Fruit fly (Drosophila melanogaster) whole organism, embryonic: Measurements from ENCODE around the gene CG12171.

Experiments
- CG2129 ChIP-seq: fragments of 200-800 bp; sonication (Bioruptor generic); IDR thresholded peaks from 2 replicates; pipeline ENCODE4 v1.3.6; 2022; ENCODE audit warnings: missing biosample characterization, missing genetic modification characterization; ENCODE audit not compliant: partially characterized antibody
- CG2199 ChIP-seq: fragments of 200-800 bp; sonication (Bioruptor generic); IDR thresholded peaks from 3 replicates; pipeline ENCODE4 v1.3.6; 2022; ENCODE audit warnings: missing biosample characterization, missing genetic modification characterization
- CG31388 ChIP-seq: fragments of 200-800 bp; sonication (Bioruptor generic); optimal IDR thresholded peaks from 2 replicates; lab custom pipeline; 2016; ENCODE audit warnings: missing biosample characterization, missing genetic modification characterization
- CG6654 ChIP-seq: fragments of 200-800 bp; sonication (Bioruptor generic); optimal IDR thresholded peaks from 2 replicates; lab custom pipeline; 2017; ENCODE audit warnings: missing biosample characterization, mild to moderate bottlenecking, missing genetic modification characterization
- CG6765 ChIP-seq: fragments of 200-800 bp; sonication (Bioruptor generic); optimal IDR thresholded peaks from 3 replicates; lab custom pipeline; 2017; ENCODE audit warnings: missing biosample characterization, mild to moderate bottlenecking, missing genetic modification characterization
- CTCF ChIP-seq: fragments of 200-800 bp; sonication (Bioruptor generic); optimal IDR thresholded peaks from 2 replicates; lab custom pipeline; 2017; ENCODE audit warnings: missing biosample characterization, mild to moderate bottlenecking, missing genetic modification characterization, moderate library complexity
- Hr78 ChIP-seq, 2 experiments: fragments of 200-800 bp in 1 of 2; fragments of >200 bp in 1 of 2; sonication (Bioruptor generic) in 1 of 2; optimal IDR thresholded peaks; 2 replicates each; lab custom pipeline; 2017 to 2019; ENCODE audit warnings: missing biosample characterization in 2 of 2, missing genetic modification characterization in 2 of 2, mild to moderate bottlenecking in 1 of 2, moderate library complexity in 1 of 2
- fd64A ChIP-seq: fragments of 200-800 bp; sonication (Bioruptor generic); optimal IDR thresholded peaks from 3 replicates; lab custom pipeline; 2018; ENCODE audit warnings: missing biosample characterization, mild to moderate bottlenecking, missing genetic modification characterization
- gfzf ChIP-seq: fragments of 200-800 bp; sonication (Bioruptor generic); optimal IDR thresholded peaks from 2 replicates; lab custom pipeline; 2016; ENCODE audit warnings: missing biosample characterization, mild to moderate bottlenecking, missing genetic modification characterization, moderate library complexity
- stwl ChIP-seq: fragments of 200-800 bp; sonication (Bioruptor generic); optimal IDR thresholded peaks from 3 replicates; lab custom pipeline; 2018; ENCODE audit warnings: missing biosample characterization, mild to moderate bottlenecking, missing genetic modification characterization, moderate library complexity

DNA sequence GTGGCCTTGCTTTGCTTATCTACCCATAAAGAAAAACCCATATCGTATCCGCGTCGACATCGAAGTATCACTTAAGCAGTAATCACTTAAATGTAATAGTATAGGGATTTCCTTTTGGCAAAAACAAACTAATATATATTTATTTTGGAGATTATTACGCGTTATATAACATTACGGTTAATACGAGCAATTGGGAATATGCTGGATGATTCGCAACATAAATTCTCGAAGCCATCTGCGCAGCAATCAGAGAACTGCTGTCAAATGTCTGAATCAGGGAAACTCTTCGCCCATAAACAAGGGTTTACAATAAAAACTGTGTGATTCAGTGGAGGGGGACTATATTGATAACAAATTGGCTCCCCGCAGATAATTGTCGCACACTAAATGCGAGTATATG, 22.8 kb upstream of the CG12171 start:
- TF ChIP-seq fd64A (GFP tag; lab: Kevin White, UChicago), result no peak
- TF ChIP-seq Hr78 (GFP tag; optimal IDR thresholded peaks at IDR 0.05; lab: Kevin White, UChicago), result no peak
- TF ChIP-seq gfzf (GFP tag; lab: Kevin White, UChicago), result no peak
- no peak for TF ChIP-seq CG2129 (GFP tag; lab: Robert Waterston, UW)
- no peak for TF ChIP-seq CG6654
- TF ChIP-seq CG2199 (GFP tag; lab: Robert Waterston, UW), result no peak
- TF ChIP-seq stwl (tag; lab: Kevin White, UChicago), result no peak
- TF ChIP-seq CG31388, result no peak
- no peak for TF ChIP-seq CG6765
- TF ChIP-seq CTCF (GFP tag; lab: Kevin White, UChicago), result no peak
